Worm (Caenorhabditis elegans): ENCODE data around the gene nud-1.

DNA sequence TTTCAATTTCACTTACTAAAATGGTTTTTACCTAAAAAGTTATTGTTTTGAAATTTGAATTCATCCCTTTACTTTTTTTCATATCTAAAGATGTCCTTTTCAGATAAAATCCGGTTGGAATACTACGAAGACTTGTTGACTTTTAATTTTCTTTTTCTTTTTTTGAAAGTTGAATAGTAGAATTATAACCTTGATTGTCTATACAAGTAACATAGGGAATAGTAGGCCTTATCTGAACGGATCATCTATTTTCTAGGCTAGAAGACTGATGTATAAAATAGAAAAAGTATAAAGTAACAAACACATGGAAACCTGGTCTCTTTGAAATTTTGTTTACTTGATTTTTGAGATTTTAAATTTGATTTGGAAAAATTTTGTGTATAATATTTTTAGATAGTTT, 39.6 kb downstream of the nud-1 start:
- TF ChIP-seq elt-1 (tag; optimal IDR thresholded peaks at IDR 0.05) = no peak
- no peak for TF ChIP-seq nhr-77 (tag; optimal IDR thresholded peaks at IDR 0.05)
- no peak for TF ChIP-seq ztf-4 (tag; optimal IDR thresholded peaks at IDR 0.05)
- TF ChIP-seq ama-1 (optimal IDR thresholded peaks at IDR 0.05) = no peak
- TF ChIP-seq unc-39 (tag; optimal IDR thresholded peaks at IDR 0.05) = no peak

Data from whole organism, L2 larva.